Worm (Caenorhabditis elegans) whole organism, L4 larva: ENCODE measurements around the gene F23F1.4.

Experiments used
- R02D3.7 ChIP-seq: fragments of 150-350 bp; sonication (generic microtip); optimal IDR thresholded peaks from 3 replicates; lab custom pipeline; 2014; ENCODE audit warnings: missing biosample characterization, missing genetic modification characterization
- ZK546.5 ChIP-seq, 2 experiments: sonication (generic microtip); optimal IDR thresholded peaks; 2 replicates each; lab custom pipeline; 2017; ENCODE audit warnings: missing biosample characterization in 2 of 2, missing genetic modification characterization in 2 of 2
- dmd-6 ChIP-seq: fragments of 200-800 bp; sonication (Bioruptor generic); IDR thresholded peaks from 2 replicates; pipeline ENCODE4 v1.3.6; 2022; ENCODE audit warnings: missing genetic modification reagents, missing genetic modification characterization, missing compliant biosample characterization
- dmd-9 ChIP-seq: fragments of 200-800 bp; sonication (Bioruptor generic); IDR thresholded peaks from 2 replicates; pipeline ENCODE4 v1.3.6; 2022; ENCODE audit warnings: missing genetic modification reagents, missing genetic modification characterization, missing compliant biosample characterization
- lin-15B ChIP-seq: fragments of 150-350 bp; sonication (generic microtip); optimal IDR thresholded peaks from 3 replicates; lab custom pipeline; 2014; ENCODE audit warnings: missing biosample characterization, missing genetic modification characterization
- mdl-1 ChIP-seq, 2 experiments: fragments of 150-350 bp in 1 of 2; sonication (generic microtip) in 1 of 2; optimal IDR thresholded peaks; 2 replicates each; lab custom pipeline; 2014 to 2017; ENCODE audit warnings: missing biosample characterization in 2 of 2, missing genetic modification characterization in 2 of 2
- nhr-11 ChIP-seq: fragments of 150-350 bp; optimal IDR thresholded peaks from 2 replicates; lab custom pipeline; 2014; ENCODE audit warnings: missing biosample characterization, missing genetic modification characterization
- unc-62 ChIP-seq, 3 experiments: fragments of 150-350 bp in 1 of 3; sonication (generic microtip); optimal IDR thresholded peaks in 2 of 3; peaks in 1 of 3; 1 replicate in 1 of 3; 2 replicates in 2 of 3; lab custom pipeline; 2014 to 2017; ENCODE audit warnings: missing biosample characterization in 3 of 3, missing genetic modification characterization in 3 of 3, missing genetic modification reagents in 3 of 3, missing genotype in 1 of 3

- TF ChIP-seq lin-15B (tag; lab: Kevin White, UChicago) (no peak), nhr-11 (tag; lab: Kevin White, UChicago) (no peak), R02D3.7 (tag; lab: Kevin White, UChicago) (no peak), dmd-9 (GFP tag; lab: Robert Waterston, UW) (no peak), dmd-6 (no peak), ZK546.5 (tag; optimal IDR thresholded peaks at IDR 0.05; lab: Kevin White, UChicago) (no peak), mdl-1 (tag; optimal IDR thresholded peaks at IDR 0.05; lab: Kevin White, UChicago) (no peak), unc-62 (GFP tag; optimal IDR thresholded peaks at IDR 0.05 in 1 of 2; lab: Kevin White, UChicago) (no peak), unc-62 (tag; optimal IDR thresholded peaks at IDR 0.05; lab: Kevin White, UChicago) (no peak)
Measured at ce11 chrII:47280-47679, 19.1 kb upstream of the F23F1.4 start, which contains the start of gene C23H3.5.
